Worm (Caenorhabditis elegans): ENCODE data around the gene F16G10.7.

The F16G10.7 gene

ce11 chrII:2372090-2372489 is 8.0 kb downstream of the F16G10.7 start, which contains the start of gene F16G10.3:
Gene F16G10.3, plus strand, starts transcription at chrII:2372390.
- no peak for TF ChIP-seq ceh-13 (GFP tag; optimal IDR thresholded peaks at IDR 0.05)
- TF ChIP-seq hnd-1 (tag; optimal IDR thresholded peaks at IDR 0.05), result no peak
- no peak for TF ChIP-seq scrt-1 (GFP tag; IDR thresholded peaks at IDR 0.05)
- no peak for TF ChIP-seq ets-7 (tag; optimal IDR thresholded peaks at IDR 0.05)

DNA sequence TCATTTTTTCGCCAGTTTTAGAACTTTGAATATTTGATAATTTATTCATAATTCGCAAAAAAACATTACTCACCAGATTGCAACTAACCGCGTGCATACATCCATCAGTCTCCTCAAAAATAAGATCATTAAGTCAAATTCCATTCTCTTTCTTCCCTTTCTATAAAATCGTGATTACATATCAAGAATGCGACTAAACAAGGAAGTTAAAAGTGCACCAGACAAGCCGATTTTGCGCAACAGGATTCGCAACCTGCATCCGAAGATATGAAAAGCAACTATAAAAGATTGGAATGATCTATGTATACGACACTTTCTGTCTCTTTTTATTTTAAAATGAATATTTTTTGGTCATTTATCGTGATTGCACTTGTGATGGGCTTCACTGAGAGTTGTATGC is 11.1 kb downstream of the F16G10.7 start, which contains the start of gene hpo-25:
Gene hpo-25, plus strand, starts transcription at position 301 of the 400 bp plus-strand sequence.
- TF ChIP-seq ceh-36 (tag; optimal IDR thresholded peaks at IDR 0.05) (no peak), hmg-4 (GFP tag; optimal IDR thresholded peaks at IDR 0.05) (no peak), F13C5.2 (tag; optimal IDR thresholded peaks at IDR 0.05) (no peak), pes-1 (GFP tag; IDR thresholded peaks at IDR 0.05) (no peak), aly-1 (tag; optimal IDR thresholded peaks at IDR 0.05) (no peak)

ce11 chrII:2366623-2367365 is 13.3 kb downstream of the F16G10.7 start, which contains the start of the genes F43C11.12 and F16G10.5:
Gene F43C11.12, minus strand, starts transcription at chrII:2366723.
Gene F16G10.5, plus strand, starts transcription at chrII:2367315.
- TF ChIP-seq ceh-13 (GFP tag; optimal IDR thresholded peaks at IDR 0.05), result no peak
- no peak for TF ChIP-seq ets-7 (tag; optimal IDR thresholded peaks at IDR 0.05)
- no peak for TF ChIP-seq tbx-11 (GFP tag; IDR thresholded peaks at IDR 0.05)
- no peak for TF ChIP-seq flt-1 (GFP tag; IDR thresholded peaks at IDR 0.05)
- no peak for TF ChIP-seq B0310.2 (tag; optimal IDR thresholded peaks at IDR 0.05)
- no peak for TF ChIP-seq F13C5.2 (tag; optimal IDR thresholded peaks at IDR 0.05)
- no peak for TF ChIP-seq scrt-1 (GFP tag; IDR thresholded peaks at IDR 0.05)
- TF ChIP-seq ama-1 (optimal IDR thresholded peaks at IDR 0.05), result no peak
- TF ChIP-seq pes-1 (GFP tag; IDR thresholded peaks at IDR 0.05), result no peak

DNA sequence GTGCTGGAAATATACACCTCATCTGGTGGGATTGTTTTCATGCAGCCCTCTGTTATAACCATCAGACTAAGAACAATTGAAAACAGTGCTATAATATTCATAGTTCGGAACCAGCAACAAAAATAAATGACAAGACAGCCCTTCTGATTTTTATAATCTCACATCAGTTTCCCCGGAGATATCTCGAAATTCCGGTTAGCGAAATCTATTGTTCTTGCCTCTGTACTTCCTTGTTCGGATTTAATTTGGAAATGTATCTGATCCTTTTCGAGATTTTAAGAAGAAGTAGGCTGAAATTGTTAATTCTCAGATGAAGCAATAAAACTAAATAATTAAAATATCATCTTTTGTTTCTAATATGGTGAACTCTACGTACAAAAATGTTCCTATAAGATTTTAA is 16.4 kb downstream of the F16G10.7 start, which contains the start of gene F43C11.11:
Gene F43C11.11, minus strand, starts transcription at position 101 of the 400 bp plus-strand sequence.
- TF ChIP-seq tbx-11 (GFP tag; IDR thresholded peaks at IDR 0.05) (no peak), scrt-1 (GFP tag; IDR thresholded peaks at IDR 0.05) (no peak), B0310.2 (tag; optimal IDR thresholded peaks at IDR 0.05) (no peak), pes-1 (GFP tag; IDR thresholded peaks at IDR 0.05) (no peak), tbx-37 (GFP tag; conservative IDR thresholded peaks at IDR 0.05) (no peak), tra-4 (tag; optimal IDR thresholded peaks at IDR 0.05) (no peak), F13C5.2 (tag; optimal IDR thresholded peaks at IDR 0.05) (no peak), hmbx-1 (tag; optimal IDR thresholded peaks at IDR 0.05) (no peak), ceh-13 (GFP tag; optimal IDR thresholded peaks at IDR 0.05) (no peak), hnd-1 (tag; optimal IDR thresholded peaks at IDR 0.05) (no peak), flt-1 (GFP tag; IDR thresholded peaks at IDR 0.05) (no peak), ama-1 (optimal IDR thresholded peaks at IDR 0.05) (no peak), ets-7 (tag; optimal IDR thresholded peaks at IDR 0.05) (no peak), aly-1 (tag; optimal IDR thresholded peaks at IDR 0.05) (no peak), hmg-4 (GFP tag; optimal IDR thresholded peaks at IDR 0.05) (no peak), sea-1 (GFP tag; conservative IDR thresholded peaks at IDR 0.05) (no peak)

ce11 chrII:2359965-2360364 is 20.1 kb downstream of the F16G10.7 start, which contains the start of gene F43C11.16:
Gene F43C11.16, minus strand, starts transcription at chrII:2360065.
- no peak for TF ChIP-seq hmbx-1 (tag; optimal IDR thresholded peaks at IDR 0.05)
- no peak for TF ChIP-seq sea-1 (GFP tag; conservative IDR thresholded peaks at IDR 0.05)
- no peak for TF ChIP-seq ets-7 (tag; optimal IDR thresholded peaks at IDR 0.05)
- no peak for TF ChIP-seq ceh-36 (tag; optimal IDR thresholded peaks at IDR 0.05)
- no peak for TF ChIP-seq flt-1 (GFP tag; IDR thresholded peaks at IDR 0.05)
- no peak for TF ChIP-seq aly-1 (tag; optimal IDR thresholded peaks at IDR 0.05)
- TF ChIP-seq tbx-37 (GFP tag; conservative IDR thresholded peaks at IDR 0.05), result no peak

ce11 chrII:2356795-2357194 is 23.3 kb downstream of the F16G10.7 start, which contains the start of gene F43C11.1:
Gene F43C11.1, plus strand, starts transcription at chrII:2357095.
- TF ChIP-seq aly-1 (tag; optimal IDR thresholded peaks at IDR 0.05) (no peak), hmg-4 (GFP tag; optimal IDR thresholded peaks at IDR 0.05) (no peak), tra-4 (tag; optimal IDR thresholded peaks at IDR 0.05) (no peak), flt-1 (GFP tag; IDR thresholded peaks at IDR 0.05) (no peak), hmbx-1 (tag; optimal IDR thresholded peaks at IDR 0.05) (no peak), B0310.2 (tag; optimal IDR thresholded peaks at IDR 0.05) (no peak), ets-7 (tag; optimal IDR thresholded peaks at IDR 0.05) (no peak), tbx-37 (GFP tag; conservative IDR thresholded peaks at IDR 0.05) (no peak), ceh-13 (GFP tag; optimal IDR thresholded peaks at IDR 0.05) (no peak), hnd-1 (tag; optimal IDR thresholded peaks at IDR 0.05) (no peak), ceh-36 (tag; optimal IDR thresholded peaks at IDR 0.05) (no peak), sea-1 (GFP tag; conservative IDR thresholded peaks at IDR 0.05) (no peak), ama-1 (optimal IDR thresholded peaks at IDR 0.05) (no peak), tbx-11 (GFP tag; IDR thresholded peaks at IDR 0.05) (no peak)

DNA sequence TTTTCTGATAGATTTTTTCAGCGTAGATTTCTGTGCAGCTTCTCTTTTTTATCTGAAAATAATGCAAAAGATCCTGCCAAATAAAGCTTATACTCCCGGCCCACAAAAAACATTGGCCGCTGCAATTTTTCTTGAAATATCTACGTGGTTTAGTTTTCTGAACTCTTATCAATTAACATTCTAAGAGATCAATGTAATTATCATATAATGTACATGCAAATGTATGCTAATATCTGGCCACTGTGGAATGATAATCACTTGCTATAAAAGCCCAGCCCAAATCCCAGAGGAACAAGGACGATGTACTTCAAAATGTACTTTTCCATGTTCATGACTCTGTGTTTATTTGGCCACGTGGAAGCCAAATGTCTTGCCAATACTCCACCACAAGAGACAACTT is 25.6 kb downstream of the F16G10.7 start, which contains the start of gene F43C11.2:
Gene F43C11.2, plus strand, starts transcription at position 301 of the 400 bp plus-strand sequence.
- TF ChIP-seq F13C5.2 (tag; optimal IDR thresholded peaks at IDR 0.05) (no peak), ama-1 (optimal IDR thresholded peaks at IDR 0.05) (no peak), scrt-1 (GFP tag; IDR thresholded peaks at IDR 0.05) (no peak), hnd-1 (tag; optimal IDR thresholded peaks at IDR 0.05) (no peak), hmg-4 (GFP tag; optimal IDR thresholded peaks at IDR 0.05) (no peak), hmbx-1 (tag; optimal IDR thresholded peaks at IDR 0.05) (no peak), tbx-11 (GFP tag; IDR thresholded peaks at IDR 0.05) (no peak), ceh-36 (tag; optimal IDR thresholded peaks at IDR 0.05) (no peak), flt-1 (GFP tag; IDR thresholded peaks at IDR 0.05) (no peak), sea-1 (GFP tag; conservative IDR thresholded peaks at IDR 0.05) (no peak), aly-1 (tag; optimal IDR thresholded peaks at IDR 0.05) (no peak), B0310.2 (tag; optimal IDR thresholded peaks at IDR 0.05) (no peak), tbx-37 (GFP tag; conservative IDR thresholded peaks at IDR 0.05) (no peak), ets-7 (tag; optimal IDR thresholded peaks at IDR 0.05) (no peak), tra-4 (tag; optimal IDR thresholded peaks at IDR 0.05) (no peak), pes-1 (GFP tag; IDR thresholded peaks at IDR 0.05) (no peak), ceh-13 (GFP tag; optimal IDR thresholded peaks at IDR 0.05) (no peak)

Measured in whole organism, early embryonic.